Fruit fly (Drosophila melanogaster) S2 (cell line): Measurements from ENCODE around the gene eIF4H1.

Experiments
- CG8478 ChIP-seq: fragments of >200 bp; optimal IDR thresholded peaks from 2 replicates; lab custom pipeline; 2018
- CTCF ChIP-seq, 2 experiments: fragments of >200 bp; optimal IDR thresholded peaks; 2 replicates each; lab custom pipeline; 2018

- TF ChIP-seq CG8478 (lab: Kevin White, UChicago) (no peak), CTCF (optimal IDR thresholded peaks at IDR 0.05; lab: Kevin White, UChicago) (no peak)
Observed at dm6 chrX:16403811-16404420, 44.5 kb upstream of the eIF4H1 start.
